Worm (Caenorhabditis elegans): ENCODE measurements around the gene cyp-37A1.

Gene cyp-37A1

ce11 chrII:13991741-13992140 lies 25.0 kb downstream of the cyp-37A1 start, which contains the start of gene Y39G8B.5:
Gene Y39G8B.5, minus strand, starts transcription at chrII:13991841.
- TF ChIP-seq efl-1 (optimal IDR thresholded peaks at IDR 0.05) (no peak), efl-1 (GFP tag; optimal IDR thresholded peaks at IDR 0.05 in 1 of 2) (peak in 1 of 2 experiments; percentile 6), nhr-90 (tag; optimal IDR thresholded peaks at IDR 0.05; ENCODE audit: poor library complexity) (no peak), Y116A8C.19 (tag; optimal IDR thresholded peaks at IDR 0.05; ENCODE audit: borderline replicate concordance) (no peak), nhr-71 (tag; optimal IDR thresholded peaks at IDR 0.05) (no peak)

ce11 chrII:13984551-13984950 lies 32.2 kb downstream of the cyp-37A1 start, which contains the start of gene sre-47:
Gene sre-47, minus strand, starts transcription at chrII:13984651.
- no peak for TF ChIP-seq egl-13 (tag; optimal IDR thresholded peaks at IDR 0.05)
- TF ChIP-seq efl-1 (optimal IDR thresholded peaks at IDR 0.05) = no peak
- peak in 1 of 2 experiments; percentile 76 for TF ChIP-seq efl-1 (GFP tag; optimal IDR thresholded peaks at IDR 0.05 in 1 of 2)

ce11 chrII:13982923-13983322 lies 33.8 kb downstream of the cyp-37A1 start, which contains the start of the genes Y39G8B.13 and Y39G8B.10:
Gene Y39G8B.13, minus strand, starts transcription at chrII:13983047.
Gene Y39G8B.10, minus strand, starts transcription at chrII:13983115.
- TF ChIP-seq ztf-4 (tag; optimal IDR thresholded peaks at IDR 0.05) (no peak), elt-2 (tag; optimal IDR thresholded peaks at IDR 0.05) (peak; percentile 60)

ce11 chrII:13982247-13982646 lies 34.5 kb downstream of the cyp-37A1 start:
- TF ChIP-seq efl-3 (GFP tag; optimal IDR thresholded peaks at IDR 0.05) = no peak
- no peak for TF ChIP-seq nhr-47 (tag; optimal IDR thresholded peaks at IDR 0.05)
- TF ChIP-seq sptf-1 (tag; optimal IDR thresholded peaks at IDR 0.05) = no peak
- no peak for TF ChIP-seq pax-3 (tag; optimal IDR thresholded peaks at IDR 0.05)
- TF ChIP-seq zag-1 (tag; optimal IDR thresholded peaks at IDR 0.05) = no peak
- no peak for TF ChIP-seq fos-1 (tag; optimal IDR thresholded peaks at IDR 0.05)
- TF ChIP-seq ceh-88 (GFP tag; IDR thresholded peaks at IDR 0.05) = no peak
- no peak for TF ChIP-seq nhr-84 (tag; optimal IDR thresholded peaks at IDR 0.05)
- no peak for TF ChIP-seq lir-3 (tag; optimal IDR thresholded peaks at IDR 0.05; ENCODE audit: poor library complexity)
- no peak for TF ChIP-seq unc-62 (GFP tag; optimal IDR thresholded peaks at IDR 0.05)
- TF ChIP-seq tbx-2 (tag; optimal IDR thresholded peaks at IDR 0.05) = no peak

ce11 chrII:13981819-13982218 lies 34.9 kb downstream of the cyp-37A1 start:
- TF ChIP-seq lin-13 (GFP tag; optimal IDR thresholded peaks at IDR 0.05) (no peak), efl-1 (optimal IDR thresholded peaks at IDR 0.05) (no peak), efl-1 (GFP tag; optimal IDR thresholded peaks at IDR 0.05 in 1 of 2) (peak in 1 of 2 experiments; percentile 48)

ce11 chrII:13981097-13981496 lies 35.7 kb downstream of the cyp-37A1 start, which contains the start of gene Y39G8B.9:
Gene Y39G8B.9, plus strand, starts transcription at chrII:13981365.
- TF ChIP-seq irx-1 (tag; optimal IDR thresholded peaks at IDR 0.05) (no peak), grh-1 (GFP tag; IDR thresholded peaks at IDR 0.05) (no peak), unc-130 (tag; optimal IDR thresholded peaks at IDR 0.05) (no peak), elt-2 (tag; optimal IDR thresholded peaks at IDR 0.05) (peak; percentile 43), nhr-90 (tag; optimal IDR thresholded peaks at IDR 0.05; ENCODE audit: poor library complexity) (no peak), efl-1 (optimal IDR thresholded peaks at IDR 0.05) (no peak), efl-1 (GFP tag; optimal IDR thresholded peaks at IDR 0.05 in 1 of 2) (peak in 1 of 2 experiments; percentile 33), ces-1 (GFP tag; optimal IDR thresholded peaks at IDR 0.05) (no peak), lin-13 (GFP tag; optimal IDR thresholded peaks at IDR 0.05) (no peak), mef-2 (tag; optimal IDR thresholded peaks at IDR 0.05) (no peak), sptf-1 (tag; optimal IDR thresholded peaks at IDR 0.05) (no peak), Y116A8C.19 (tag; optimal IDR thresholded peaks at IDR 0.05; ENCODE audit: borderline replicate concordance) (no peak), unc-30 (tag; optimal IDR thresholded peaks at IDR 0.05) (no peak), swsn-7 (tag; optimal IDR thresholded peaks at IDR 0.05) (no peak), jun-1 (tag; optimal IDR thresholded peaks at IDR 0.05) (no peak), sox-4 (tag; optimal IDR thresholded peaks at IDR 0.05) (no peak), dsc-1 (tag; optimal IDR thresholded peaks at IDR 0.05) (no peak)

Measured in whole organism, L1 larva.